Worm (Caenorhabditis elegans): ENCODE measurements around the gene M60.6.
A peak's percentile ranks its signal among the peaks of the same experiment; 100 is the strongest.

M60.6 gene

ce11 chrX:8231858-8232257, 20.4 kb downstream of the M60.6 start, which contains the start of gene K02A6.3 (continued):
- no peak for TF ChIP-seq ces-1 (GFP tag; optimal IDR thresholded peaks at IDR 0.05)
- TF ChIP-seq lin-39 (tag; optimal IDR thresholded peaks at IDR 0.05), result no peak
- TF ChIP-seq arid-1 (GFP tag; conservative IDR thresholded peaks at IDR 0.05), result peak; percentile 37; the same call in 1 of the 2 replicates
- TF ChIP-seq ceh-44 (GFP tag; IDR thresholded peaks at IDR 0.05), result no peak
- TF ChIP-seq ZK337.2 (GFP tag; IDR thresholded peaks at IDR 0.05), result no peak
- TF ChIP-seq F37D6.2 (tag; optimal IDR thresholded peaks at IDR 0.05), result peak; percentile 27
- TF ChIP-seq ztf-11 (tag; optimal IDR thresholded peaks at IDR 0.05), result no peak
- no peak for TF ChIP-seq spr-3 (GFP tag; optimal IDR thresholded peaks at IDR 0.05)
- peak; percentile 62 for TF ChIP-seq madf-9 (GFP tag; conservative IDR thresholded peaks at IDR 0.05)
- TF ChIP-seq zfp-2 (tag; optimal IDR thresholded peaks at IDR 0.05), result no peak
- no peak for TF ChIP-seq F44E2.7 (GFP tag; IDR thresholded peaks at IDR 0.05)
- peak; percentile 95 for TF ChIP-seq dve-1 (tag; optimal IDR thresholded peaks at IDR 0.05; ENCODE audit: insufficient read depth)
- 0 out of 2 replicates have a peak, but pooled peaks have one; percentile 65 for TF ChIP-seq Y75B8A.6 (GFP tag; IDR thresholded peaks at IDR 0.05)
- TF ChIP-seq rbr-2 (tag; optimal IDR thresholded peaks at IDR 0.05), result peak; percentile 79
- no peak for TF ChIP-seq ama-1 (optimal IDR thresholded peaks at IDR 0.05)
- TF ChIP-seq lir-3 (tag; optimal IDR thresholded peaks at IDR 0.05), result no peak
- no peak for TF ChIP-seq cey-2 (tag; optimal IDR thresholded peaks at IDR 0.05; ENCODE audit: borderline replicate concordance, insufficient read depth)
- TF ChIP-seq daf-12 (tag; optimal IDR thresholded peaks at IDR 0.05), result no peak
- no peak for TF ChIP-seq daf-19 (GFP tag; conservative IDR thresholded peaks at IDR 0.05)
- no peak for TF ChIP-seq dmd-9 (GFP tag; IDR thresholded peaks at IDR 0.05)
- peak; percentile 68 for TF ChIP-seq php-3 (GFP tag; IDR thresholded peaks at IDR 0.05)
- no peak for TF ChIP-seq fos-1 (tag; optimal IDR thresholded peaks at IDR 0.05)
- TF ChIP-seq daf-8 (GFP tag; IDR thresholded peaks at IDR 0.05), result no peak
- peak; percentile 78 for TF ChIP-seq jun-1 (tag; optimal IDR thresholded peaks at IDR 0.05)
- TF ChIP-seq duxl-1 (tag; optimal IDR thresholded peaks at IDR 0.05; ENCODE audit: poor library complexity), result no peak
- no peak for TF ChIP-seq ceh-62 (tag; optimal IDR thresholded peaks at IDR 0.05)
- TF ChIP-seq lin-15B (tag; optimal IDR thresholded peaks at IDR 0.05), result no peak
- TF ChIP-seq egl-43 (GFP tag; IDR thresholded peaks at IDR 0.05), result no peak; the same call in 1 of the 2 replicates
- TF ChIP-seq lin-29 (GFP tag; IDR thresholded peaks at IDR 0.05), result no peak
- TF ChIP-seq ceh-82 (tag; optimal IDR thresholded peaks at IDR 0.05), result no peak
- TF ChIP-seq gei-8 (GFP tag; optimal IDR thresholded peaks at IDR 0.05), result peak; percentile 77
- TF ChIP-seq set-16 (GFP tag; IDR thresholded peaks at IDR 0.05), result peak; percentile 40; the same call in 1 of the 2 replicates
- TF ChIP-seq nhr-25 (tag; optimal IDR thresholded peaks at IDR 0.05; ENCODE audit: borderline replicate concordance, insufficient read depth), result peak; percentile 12
- TF ChIP-seq tra-1 (GFP tag; IDR thresholded peaks at IDR 0.05), result peak; percentile 85
- TF ChIP-seq lin-38 (GFP tag; IDR thresholded peaks at IDR 0.05), result no peak
- TF ChIP-seq zfp-3 (GFP tag; conservative IDR thresholded peaks at IDR 0.05), result peak; percentile 82; the same call in 1 of the 2 replicates
- TF ChIP-seq Y48G9A.11 (GFP tag; IDR thresholded peaks at IDR 0.05), result no peak
- TF ChIP-seq D1046.2 (GFP tag; IDR thresholded peaks at IDR 0.05), result no peak
- TF ChIP-seq mdl-1 (tag; optimal IDR thresholded peaks at IDR 0.05), result peak; percentile 94 to 99
- TF ChIP-seq lin-1 (GFP tag; IDR thresholded peaks at IDR 0.05), result peak; percentile 52; the same call in 1 of the 2 replicates
- TF ChIP-seq mxl-3 (GFP tag; optimal IDR thresholded peaks at IDR 0.05), result peak; percentile 100
- no peak for TF ChIP-seq tag-97 (GFP tag; IDR thresholded peaks at IDR 0.05)
- TF ChIP-seq egl-27 (tag; optimal IDR thresholded peaks at IDR 0.05), result no peak
- no peak for TF ChIP-seq Y105C5A.15 (GFP tag; IDR thresholded peaks at IDR 0.05)
- TF ChIP-seq pha-4 (GFP tag; IDR thresholded peaks at IDR 0.05), result peak; percentile 62
- TF ChIP-seq pha-4 (tag; optimal IDR thresholded peaks at IDR 0.05), result peak; percentile 21
- TF ChIP-seq spr-1 (tag; optimal IDR thresholded peaks at IDR 0.05), result peak; percentile 3
- no peak for TF ChIP-seq snpc-4 (tag; optimal IDR thresholded peaks at IDR 0.05)
- no peak for TF ChIP-seq lin-13 (GFP tag; optimal IDR thresholded peaks at IDR 0.05)
- peak; percentile 99 for TF ChIP-seq hlh-30 (tag; optimal IDR thresholded peaks at IDR 0.05; ENCODE audit: insufficient read depth)
- TF ChIP-seq T26A8.4 (GFP tag; IDR thresholded peaks at IDR 0.05), result peak; percentile 79
